Fruit fly (Drosophila melanogaster) whole organism, embryonic: Measurements from ENCODE around the gene msps.

Experiments used
- CG10274 ChIP-seq: fragments of 200-800 bp; sonication (Bioruptor generic); optimal IDR thresholded peaks from 3 replicates; lab custom pipeline; 2017; ENCODE audit warnings: missing biosample characterization, mild to moderate bottlenecking, missing genetic modification characterization
- CG10979 ChIP-seq: fragments of 200-800 bp; sonication (Bioruptor generic); optimal IDR thresholded peaks from 2 replicates; lab custom pipeline; 2018; ENCODE audit warnings: missing biosample characterization, mild to moderate bottlenecking, missing genetic modification characterization, moderate library complexity
- CG16863 ChIP-seq: fragments of 200-800 bp; sonication (Bioruptor generic); optimal IDR thresholded peaks from 3 replicates; lab custom pipeline; 2016; ENCODE audit warnings: missing biosample characterization, missing genetic modification characterization
- CG4328 ChIP-seq: fragments of 200-800 bp; sonication (Bioruptor generic); optimal IDR thresholded peaks from 3 replicates; lab custom pipeline; 2017; ENCODE audit warnings: missing biosample characterization, missing genetic modification reagents, missing genetic modification characterization
- CG5245 ChIP-seq: fragments of 200-800 bp; sonication (Bioruptor generic); optimal IDR thresholded peaks from 3 replicates; lab custom pipeline; 2016; ENCODE audit warnings: missing biosample characterization, missing genetic modification characterization
- NK7.1 ChIP-seq: fragments of 200-800 bp; sonication (Bioruptor generic); optimal IDR thresholded peaks from 3 replicates; lab custom pipeline; 2016; ENCODE audit warnings: missing biosample characterization, missing genetic modification characterization
- Sin3A ChIP-seq: fragments of >200 bp; optimal IDR thresholded peaks from 2 replicates; lab custom pipeline; 2018
- ara ChIP-seq: fragments of 200-800 bp; sonication (Bioruptor generic); IDR thresholded peaks from 2 replicates; pipeline ENCODE4 v1.3.6; 2022; ENCODE audit warnings: missing biosample characterization, missing genetic modification characterization
- da ChIP-seq: fragments of 200-800 bp; sonication (Bioruptor generic); optimal IDR thresholded peaks from 2 replicates; lab custom pipeline; 2016; ENCODE audit warnings: missing biosample characterization, missing genetic modification characterization

DNA sequence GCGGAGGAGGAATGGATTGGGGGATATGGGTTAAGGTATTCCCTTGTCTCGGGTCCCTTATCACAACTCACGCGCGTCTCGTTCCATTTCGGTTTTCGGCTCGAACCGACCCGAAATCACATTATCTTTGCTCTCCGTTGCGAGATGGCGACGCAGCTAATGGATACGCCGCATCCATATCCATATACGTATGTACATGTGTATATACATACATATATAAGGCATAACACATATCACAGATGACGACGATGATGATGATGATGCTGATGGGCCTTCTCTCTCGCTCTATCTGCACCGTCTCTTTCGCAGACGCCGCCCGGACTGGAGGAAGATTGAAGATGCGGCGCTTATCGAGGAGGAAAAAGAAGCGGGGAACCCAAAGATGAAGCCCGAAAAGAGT is 28.6 kb upstream of the msps start:
- TF ChIP-seq CG16863, result no peak
- TF ChIP-seq NK7.1, result no peak
- TF ChIP-seq CG5245 (GFP tag; lab: Kevin White, UChicago), result no peak
- TF ChIP-seq ara, result no peak
- TF ChIP-seq Sin3A (lab: Kevin White, UChicago), result no peak
- no peak for TF ChIP-seq da
- no peak for TF ChIP-seq CG4328 (GFP tag; lab: Kevin White, UChicago)
- no peak for TF ChIP-seq CG10979 (tag; lab: Kevin White, UChicago)
- TF ChIP-seq CG10274, result no peak
